Fruit fly (Drosophila melanogaster): Measurements from ENCODE around the gene CG5888.

DNA sequence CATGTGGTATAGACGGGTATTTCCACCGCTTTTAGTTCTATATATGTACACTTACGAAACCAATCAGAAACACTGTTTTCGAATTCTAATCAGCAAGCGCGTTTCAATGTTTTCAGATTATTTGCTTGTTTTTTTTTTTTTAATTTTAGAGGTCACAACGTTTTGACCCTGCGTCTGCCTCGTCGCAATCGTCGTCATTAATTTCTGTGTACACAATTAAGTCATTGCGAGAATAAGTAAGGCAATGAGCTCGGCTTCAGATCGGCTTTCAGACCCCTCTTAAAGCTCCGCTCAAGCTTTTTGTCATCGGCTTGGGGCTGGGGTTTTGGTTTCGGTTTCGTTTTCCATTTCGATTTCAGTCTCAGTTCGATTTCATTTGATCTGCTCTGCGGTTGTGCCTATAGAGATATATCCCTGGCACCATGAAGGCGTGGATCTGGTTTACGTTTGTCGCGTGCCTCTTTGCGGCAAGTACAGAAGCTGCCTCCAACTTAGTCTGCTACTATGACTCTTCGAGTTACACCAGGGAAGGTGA lies 1.2 kb downstream of the CG5888 start, which contains the start of gene Idgf2:
- TF ChIP-seq Sin3A (optimal IDR thresholded peaks at IDR 0.05) = no peak
- no peak for TF ChIP-seq CG6683 (GFP tag; optimal IDR thresholded peaks at IDR 0.05)
- no peak for TF ChIP-seq lmd (GFP tag; IDR thresholded peaks at IDR 0.05)
- TF ChIP-seq kay (GFP tag; optimal IDR thresholded peaks at IDR 0.05) = no peak
- no peak for TF ChIP-seq Ptx1 (GFP tag; IDR thresholded peaks at IDR 0.05)
